Worm (Caenorhabditis elegans) whole organism, L3 larva: ENCODE data around the gene ZC250.4.

Experiments
- ama-1 ChIP-seq: fragments of 150-350 bp; optimal IDR thresholded peaks from 2 replicates; lab custom pipeline; 2018
- egl-27 ChIP-seq: sonication (generic microtip); optimal IDR thresholded peaks from 4 replicates; lab custom pipeline; 2017; ENCODE audit warnings: missing biosample characterization, missing genetic modification reagents, missing genetic modification characterization
- elt-1 ChIP-seq: fragments of 150-350 bp; optimal IDR thresholded peaks from 2 replicates; lab custom pipeline; 2014; ENCODE audit warnings: missing biosample characterization, missing genetic modification characterization
- elt-3 ChIP-seq, 3 experiments: fragments of 150-350 bp in 1 of 3; sonication (generic microtip) in 2 of 3; optimal IDR thresholded peaks; 2 replicates in 2 of 3; 4 replicates in 1 of 3; lab custom pipeline; 2014 to 2017; ENCODE audit warnings: missing biosample characterization in 3 of 3, missing genetic modification characterization in 3 of 3
- nhr-237 ChIP-seq: fragments of 150-350 bp; optimal IDR thresholded peaks from 2 replicates; lab custom pipeline; 2014; ENCODE audit warnings: missing biosample characterization, missing genetic modification characterization
- nhr-43 ChIP-seq: sonication (generic microtip); optimal IDR thresholded peaks from 2 replicates; lab custom pipeline; 2016; ENCODE audit warnings: mild to moderate bottlenecking, missing genetic modification characterization, missing compliant biosample characterization; ENCODE audit not compliant: poor library complexity, severe bottlenecking
- snpc-4 ChIP-seq: fragments of 150-350 bp; optimal IDR thresholded peaks from 2 replicates; lab custom pipeline; 2014; ENCODE audit warnings: missing biosample characterization, missing genetic modification characterization
- tbx-2 ChIP-seq: sonication (generic microtip); optimal IDR thresholded peaks from 2 replicates; lab custom pipeline; 2016; ENCODE audit warnings: mild to moderate bottlenecking, missing genetic modification characterization, missing compliant biosample characterization
- unc-62 ChIP-seq: fragments of 150-350 bp; sonication (generic microtip); optimal IDR thresholded peaks from 4 replicates; lab custom pipeline; 2014; ENCODE audit warnings: missing biosample characterization, missing genetic modification reagents, missing genetic modification characterization
- ztf-11 ChIP-seq: fragments of 150-350 bp; optimal IDR thresholded peaks from 2 replicates; lab custom pipeline; 2014; ENCODE audit warnings: missing biosample characterization, missing genetic modification characterization

DNA sequence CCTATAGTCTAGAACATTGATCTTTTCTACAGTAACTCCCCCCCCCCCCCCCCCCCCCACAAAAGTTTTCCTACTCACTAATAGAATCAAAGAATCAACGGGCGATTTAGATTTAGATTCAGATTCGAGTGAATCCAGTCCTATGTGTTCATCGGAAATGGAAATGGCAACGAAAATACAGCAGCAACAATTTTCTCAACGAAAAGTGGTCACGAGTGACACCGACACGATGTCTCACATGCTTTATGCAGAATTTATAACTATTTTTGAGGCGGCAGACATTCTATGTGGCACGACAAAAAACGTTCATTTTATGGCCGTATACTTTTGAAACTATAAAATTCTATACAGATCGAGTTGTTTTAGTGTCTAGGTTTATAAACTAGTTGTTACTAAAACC is 32.2 kb upstream of the ZC250.4 start:
- TF ChIP-seq nhr-43 (tag; lab: Kevin White, UChicago): no peak
- no peak for TF ChIP-seq ztf-11 (tag; lab: Kevin White, UChicago)
- no peak for TF ChIP-seq nhr-237 (tag; lab: Kevin White, UChicago)
- TF ChIP-seq unc-62 (GFP tag; lab: Kevin White, UChicago): no peak
- TF ChIP-seq elt-1 (tag; lab: Kevin White, UChicago): no peak
- no peak for TF ChIP-seq egl-27 (tag; lab: Kevin White, UChicago)
- no peak for TF ChIP-seq tbx-2 (tag; lab: Kevin White, UChicago)
- no peak for TF ChIP-seq ama-1 (lab: Kevin White, UChicago)
- TF ChIP-seq elt-3 (tag; optimal IDR thresholded peaks at IDR 0.05; lab: Kevin White, UChicago): no peak
- TF ChIP-seq snpc-4 (tag; lab: Kevin White, UChicago): peak; percentile 19
